Fruit fly (Drosophila melanogaster): Measurements from ENCODE around the gene spen.

The spen gene

DNA sequence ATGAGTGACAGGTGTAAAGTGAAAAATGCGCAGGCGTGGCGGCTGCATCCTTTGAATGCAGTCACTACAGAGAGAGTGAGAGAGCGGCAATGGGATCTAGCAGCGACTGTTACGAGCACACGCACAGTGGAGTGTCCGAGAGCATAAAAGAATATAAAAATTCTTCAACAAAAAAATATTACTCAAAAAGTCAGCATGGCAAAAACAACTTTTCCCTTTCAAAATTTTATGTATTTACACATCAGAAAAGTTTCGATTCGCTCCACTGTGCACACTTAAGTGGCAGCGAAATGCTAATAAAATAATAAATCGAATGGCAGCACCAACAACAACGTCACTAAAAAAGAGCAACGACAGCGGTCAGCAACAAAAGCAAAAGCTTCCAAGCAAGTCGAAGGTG is 64.5 kb downstream of the spen start (continued):
- TF ChIP-seq Atf6 (GFP tag; IDR thresholded peaks at IDR 0.05) (peak; percentile 67), Hr51 (GFP tag; optimal IDR thresholded peaks at IDR 0.05) (peak; percentile 54 to 85), vnd (GFP tag; IDR thresholded peaks at IDR 0.05; ENCODE audit: partially characterized antibody) (no peak), usp (GFP tag; optimal IDR thresholded peaks at IDR 0.05) (no peak), hth (optimal IDR thresholded peaks at IDR 0.05) (no peak), lov (optimal IDR thresholded peaks at IDR 0.05) (no peak), lov (GFP tag; IDR thresholded peaks at IDR 0.05) (peak; percentile 96), CG8478 (optimal IDR thresholded peaks at IDR 0.05) (no peak), fru (optimal IDR thresholded peaks at IDR 0.05) (no peak), CG4730 (GFP tag; IDR thresholded peaks at IDR 0.05) (peak; percentile 81), CG3065 (GFP tag; optimal IDR thresholded peaks at IDR 0.05) (peak; percentile 76), CG17361 (GFP tag; IDR thresholded peaks at IDR 0.05) (peak; percentile 90), CG12659 (GFP tag; optimal IDR thresholded peaks at IDR 0.05) (peak; percentile 75), gce (GFP tag; IDR thresholded peaks at IDR 0.05) (peak; percentile 88), Xbp1 (GFP tag; optimal IDR thresholded peaks at IDR 0.05) (peak; percentile 88), pb (GFP tag; optimal IDR thresholded peaks at IDR 0.05) (peak; percentile 69), CG12391 (tag; optimal IDR thresholded peaks at IDR 0.05) (peak; percentile 90), CG16815 (GFP tag; optimal IDR thresholded peaks at IDR 0.05) (peak; percentile 80), gcm (GFP tag; optimal IDR thresholded peaks at IDR 0.05) (peak; percentile 81), gsb (GFP tag; IDR thresholded peaks at IDR 0.05) (no peak), CG11504 (tag; optimal IDR thresholded peaks at IDR 0.05) (peak; percentile 87), Stat92E (GFP tag; optimal IDR thresholded peaks at IDR 0.05) (peak in 1 of 3 experiments; percentile 68), MESR4 (GFP tag; optimal IDR thresholded peaks at IDR 0.05) (no peak), fd64A (GFP tag; optimal IDR thresholded peaks at IDR 0.05) (peak; percentile 68), emc (GFP tag; optimal IDR thresholded peaks at IDR 0.05) (no peak), CG12071 (GFP tag; optimal IDR thresholded peaks at IDR 0.05) (peak; percentile 81), gt (GFP tag; IDR thresholded peaks at IDR 0.05) (peak; percentile 79), CG11093 (GFP tag; IDR thresholded peaks at IDR 0.05) (peak; percentile 86), Hmr (GFP tag; optimal IDR thresholded peaks at IDR 0.05) (peak; percentile 72), Mrtf (GFP tag; IDR thresholded peaks at IDR 0.05) (peak; percentile 82), CG3838 (GFP tag; optimal IDR thresholded peaks at IDR 0.05) (peak; percentile 63), CTCF (GFP tag; optimal IDR thresholded peaks at IDR 0.05) (peak; percentile 3), salm (tag; optimal IDR thresholded peaks at IDR 0.05) (peak; percentile 81), Sox102F (GFP tag; optimal IDR thresholded peaks at IDR 0.05) (peak; percentile 91), Dref (GFP tag; IDR thresholded peaks at IDR 0.05) (no peak), CG42726 (GFP tag; IDR thresholded peaks at IDR 0.05; ENCODE audit: partially characterized antibody) (no peak), caup (GFP tag; optimal IDR thresholded peaks at IDR 0.05; ENCODE audit: severe bottlenecking) (peak; percentile 76), pnt (GFP tag; optimal IDR thresholded peaks at IDR 0.05) (peak; percentile 67), CG1792 (GFP tag; optimal IDR thresholded peaks at IDR 0.05) (peak; percentile 66), pzg (GFP tag; optimal IDR thresholded peaks at IDR 0.05) (no peak), btn (GFP tag; optimal IDR thresholded peaks at IDR 0.05) (peak; percentile 90), CG17186 (GFP tag; optimal IDR thresholded peaks at IDR 0.05) (no peak), CG11696 (GFP tag; IDR thresholded peaks at IDR 0.05) (peak; percentile 83), CG6254 (GFP tag; optimal IDR thresholded peaks at IDR 0.05) (peak; percentile 91), sug (tag; optimal IDR thresholded peaks at IDR 0.05) (no peak), seq (GFP tag; IDR thresholded peaks at IDR 0.05) (peak; percentile 86), cad (GFP tag; optimal IDR thresholded peaks at IDR 0.05) (peak; percentile 46), HLH3B (GFP tag; IDR thresholded peaks at IDR 0.05) (peak; percentile 91), slou (GFP tag; optimal IDR thresholded peaks at IDR 0.05) (peak; percentile 74), inv (GFP tag; IDR thresholded peaks at IDR 0.05; ENCODE audit: partially characterized antibody) (no peak), CG18476 (GFP tag; optimal IDR thresholded peaks at IDR 0.05) (peak; percentile 85), NFAT (GFP tag; IDR thresholded peaks at IDR 0.05) (peak; percentile 51; the same call in 1 of the 2 replicates), CG7928 (GFP tag; optimal IDR thresholded peaks at IDR 0.05) (no peak)
